Worm (Caenorhabditis elegans) whole organism, early embryonic: ENCODE data around the gene nsph-4.2.

Experiments used
- B0310.2 ChIP-seq: sonication (generic microtip); optimal IDR thresholded peaks from 2 replicates; lab custom pipeline; 2016; ENCODE audit warnings: mild to moderate bottlenecking, missing genetic modification characterization, missing compliant biosample characterization
- F13C5.2 ChIP-seq: sonication (generic microtip); optimal IDR thresholded peaks from 2 replicates; lab custom pipeline; 2017; ENCODE audit warnings: mild to moderate bottlenecking, missing genetic modification characterization, inconsistent platforms, missing compliant biosample characterization
- aly-1 ChIP-seq: sonication (generic microtip); optimal IDR thresholded peaks from 2 replicates; lab custom pipeline; 2016; ENCODE audit warnings: missing genetic modification characterization, missing compliant biosample characterization
- ama-1 ChIP-seq: fragments of 150-350 bp; optimal IDR thresholded peaks from 2 replicates; lab custom pipeline; 2014
- ceh-13 ChIP-seq: fragments of 200-800 bp; sonication (Bioruptor generic); optimal IDR thresholded peaks from 2 replicates; lab custom pipeline; 2018; ENCODE audit warnings: mild to moderate bottlenecking, missing genetic modification characterization, missing compliant biosample characterization
- ceh-36 ChIP-seq: sonication (generic microtip); optimal IDR thresholded peaks from 2 replicates; lab custom pipeline; 2016; ENCODE audit warnings: missing genetic modification characterization, inconsistent platforms, missing compliant biosample characterization
- ets-7 ChIP-seq: sonication (generic microtip); optimal IDR thresholded peaks from 2 replicates; lab custom pipeline; 2016; ENCODE audit warnings: missing genotype, missing genetic modification characterization, missing compliant biosample characterization
- flt-1 ChIP-seq: fragments of 200-800 bp; sonication (Bioruptor generic); IDR thresholded peaks from 2 replicates; pipeline ENCODE4 v1.3.6; 2022; ENCODE audit warnings: missing genetic modification characterization, missing compliant biosample characterization
- hmbx-1 ChIP-seq: sonication (generic microtip); optimal IDR thresholded peaks from 2 replicates; lab custom pipeline; 2016; ENCODE audit warnings: mild to moderate bottlenecking, missing genetic modification characterization, missing compliant biosample characterization
- hmg-4 ChIP-seq: fragments of 200-800 bp; sonication (Bioruptor generic); optimal IDR thresholded peaks from 2 replicates; lab custom pipeline; 2018; ENCODE audit warnings: mild to moderate bottlenecking, missing genetic modification characterization, missing compliant biosample characterization
- hnd-1 ChIP-seq: sonication (generic microtip); optimal IDR thresholded peaks from 2 replicates; lab custom pipeline; 2016; ENCODE audit warnings: missing genetic modification characterization, missing compliant biosample characterization
- pes-1 ChIP-seq: fragments of 200-800 bp; sonication (Bioruptor generic); IDR thresholded peaks from 2 replicates; pipeline ENCODE4 v1.3.6; 2022; ENCODE audit warnings: missing genetic modification reagents, missing genetic modification characterization, missing compliant biosample characterization
- scrt-1 ChIP-seq: fragments of 200-800 bp; sonication (Bioruptor generic); IDR thresholded peaks from 2 replicates; pipeline ENCODE4 v1.3.6; 2022; ENCODE audit warnings: missing genetic modification characterization, missing compliant biosample characterization
- sea-1 ChIP-seq: fragments of 200-800 bp; sonication (Bioruptor generic); conservative IDR thresholded peaks from 2 replicates; pipeline ENCODE4 v1.3.6; 2022; ENCODE audit warnings: missing genetic modification characterization, missing compliant biosample characterization
- tbx-11 ChIP-seq: fragments of 200-800 bp; sonication (Bioruptor generic); IDR thresholded peaks from 2 replicates; pipeline ENCODE4 v1.3.6; 2022; ENCODE audit warnings: missing genetic modification characterization, missing compliant biosample characterization
- tbx-37 ChIP-seq: fragments of 200-800 bp; sonication (Bioruptor generic); conservative IDR thresholded peaks from 2 replicates; pipeline ENCODE4 v1.3.6; 2022; ENCODE audit warnings: missing genetic modification reagents, missing genetic modification characterization, missing compliant biosample characterization
- tra-4 ChIP-seq: sonication (generic microtip); optimal IDR thresholded peaks from 2 replicates; lab custom pipeline; 2017; ENCODE audit warnings: missing genetic modification characterization, missing compliant biosample characterization

The nsph-4.2 gene

DNA sequence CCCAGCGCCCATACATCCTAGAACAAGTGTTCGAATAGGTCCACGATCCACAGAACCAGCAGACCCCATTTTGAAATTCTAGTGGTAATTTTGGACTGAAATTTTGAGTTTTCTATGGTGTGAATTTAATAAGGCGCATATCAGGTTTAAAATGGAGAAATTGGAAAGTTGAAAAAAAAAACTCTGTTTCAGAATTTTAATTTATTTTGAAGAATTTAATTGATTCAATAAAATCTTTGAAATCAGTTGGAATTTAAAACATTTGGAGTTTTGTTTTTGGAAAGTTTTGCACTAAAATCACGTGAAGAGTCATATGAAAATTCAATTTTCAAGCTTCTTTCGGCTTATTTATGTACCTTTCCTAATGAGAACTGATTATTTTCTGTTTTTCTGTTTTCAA is 23.1 kb upstream of the nsph-4.2 start, which contains the start of gene gpa-18:
TSS of gene gpa-18 (minus strand) at position 101 of the 400 bp plus-strand sequence.
- TF ChIP-seq F13C5.2 (tag; lab: Kevin White, UChicago) = no peak
- TF ChIP-seq B0310.2 = no peak
- no peak for TF ChIP-seq scrt-1 (GFP tag; lab: Robert Waterston, UW)
- no peak for TF ChIP-seq sea-1
- no peak for TF ChIP-seq ama-1 (lab: Kevin White, UChicago)
- TF ChIP-seq tra-4 (tag; lab: Kevin White, UChicago) = no peak
- TF ChIP-seq tbx-37 (GFP tag; lab: Robert Waterston, UW) = no peak
- no peak for TF ChIP-seq flt-1 (GFP tag; lab: Robert Waterston, UW)
- no peak for TF ChIP-seq hnd-1 (tag; lab: Kevin White, UChicago)
- no peak for TF ChIP-seq ceh-13
- no peak for TF ChIP-seq hmg-4 (GFP tag; lab: Kevin White, UChicago)
- TF ChIP-seq tbx-11 (GFP tag; lab: Robert Waterston, UW) = no peak
- no peak for TF ChIP-seq ceh-36 (tag; lab: Kevin White, UChicago)
- TF ChIP-seq aly-1 = no peak
- TF ChIP-seq pes-1 (GFP tag; lab: Robert Waterston, UW) = no peak
- TF ChIP-seq ets-7 (tag; lab: Kevin White, UChicago) = no peak

DNA sequence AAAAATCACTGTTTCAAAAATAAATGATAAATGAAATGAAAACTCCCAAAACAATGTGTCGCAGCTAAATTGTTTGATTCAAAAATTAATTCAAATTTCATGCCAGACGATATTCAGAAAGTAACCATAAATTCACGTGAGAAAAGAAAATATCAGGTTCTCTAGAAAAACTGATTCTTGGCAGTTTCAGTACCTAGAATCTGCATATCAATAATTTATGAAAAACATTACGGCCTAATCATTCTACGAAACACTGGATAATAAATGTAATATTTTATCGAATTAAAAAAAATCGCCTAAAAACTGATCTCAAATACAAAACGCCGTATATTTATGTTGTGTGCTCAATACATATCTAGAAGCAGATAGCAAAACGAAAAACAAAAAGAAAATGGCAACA is 17.8 kb upstream of the nsph-4.2 start:
- TF ChIP-seq scrt-1 (GFP tag; lab: Robert Waterston, UW) (no peak), tbx-37 (GFP tag; lab: Robert Waterston, UW) (no peak), ets-7 (tag; lab: Kevin White, UChicago) (no peak), B0310.2 (no peak), hmg-4 (GFP tag; lab: Kevin White, UChicago) (no peak), F13C5.2 (tag; lab: Kevin White, UChicago) (no peak), tbx-11 (GFP tag; lab: Robert Waterston, UW) (no peak), flt-1 (GFP tag; lab: Robert Waterston, UW) (no peak), ceh-36 (tag; lab: Kevin White, UChicago) (no peak), sea-1 (no peak), hnd-1 (tag; lab: Kevin White, UChicago) (no peak), pes-1 (GFP tag; lab: Robert Waterston, UW) (no peak)

DNA sequence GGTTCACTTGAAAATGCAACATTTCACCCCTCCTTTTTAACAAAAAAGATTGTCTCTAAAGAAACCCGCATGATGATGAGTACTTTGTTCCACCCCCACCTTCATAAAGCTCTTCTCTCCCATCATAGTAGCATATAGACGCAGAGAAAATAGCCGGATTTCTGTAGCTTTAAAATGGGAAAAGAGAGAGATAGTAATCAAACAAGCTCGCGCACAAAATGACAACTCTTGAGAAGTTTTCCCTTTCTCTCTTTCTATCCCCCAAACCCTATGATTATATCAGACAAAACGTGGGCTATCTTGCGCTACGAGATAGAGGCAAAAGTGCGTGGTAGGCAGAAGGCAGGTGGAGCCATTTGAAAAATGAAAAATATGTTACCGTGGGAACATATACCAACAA is 16.0 kb upstream of the nsph-4.2 start:
- TF ChIP-seq ama-1 (lab: Kevin White, UChicago) (no peak), tbx-11 (GFP tag; lab: Robert Waterston, UW) (no peak)

DNA sequence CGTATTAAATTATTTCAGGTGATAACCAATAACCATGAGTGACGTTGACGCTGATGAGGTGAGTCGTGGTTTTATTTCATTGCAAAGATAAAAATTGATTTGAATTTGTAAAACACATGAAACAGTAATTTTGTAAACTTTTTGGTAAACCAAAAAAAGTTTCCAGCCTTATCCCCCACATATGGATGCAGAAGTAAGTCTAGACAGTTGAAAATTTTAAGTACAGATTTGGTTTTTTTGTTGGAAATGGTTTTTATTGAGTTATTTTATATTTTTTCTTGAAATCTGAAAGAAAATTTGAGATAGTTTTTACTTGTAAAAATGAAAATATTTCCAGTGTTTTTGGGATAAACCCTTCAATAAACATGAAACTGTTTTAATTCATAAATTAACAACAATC is 14.0 kb upstream of the nsph-4.2 start, which contains the start of gene tni-4:
TSS of gene tni-4 (plus strand) at position 19 of the 400 bp plus-strand sequence.
- TF ChIP-seq ets-7 (tag; lab: Kevin White, UChicago) (no peak), hnd-1 (tag; lab: Kevin White, UChicago) (no peak), hmbx-1 (tag; lab: Kevin White, UChicago) (no peak)

DNA sequence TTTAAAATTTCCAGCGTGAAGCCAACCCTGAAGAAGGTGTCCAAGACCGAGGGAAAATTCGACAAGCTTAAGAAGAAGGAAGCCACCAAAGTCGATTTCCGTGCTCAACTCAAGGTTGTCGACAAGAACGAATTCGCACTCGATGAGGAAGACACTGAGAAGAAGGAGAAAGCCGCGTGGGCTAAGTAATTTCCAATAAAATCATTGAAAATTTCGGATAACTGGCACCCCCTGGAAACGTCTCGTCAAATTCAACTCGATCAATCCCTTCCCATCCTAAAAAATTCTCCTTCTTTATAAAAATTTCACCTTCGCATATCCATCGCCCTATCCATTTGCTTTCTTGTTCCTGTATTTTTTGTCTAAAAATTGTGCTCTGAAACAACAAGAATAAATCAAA is 11.9 kb upstream of the nsph-4.2 start:
- TF ChIP-seq tbx-37 (GFP tag; lab: Robert Waterston, UW) (no peak), pes-1 (GFP tag; lab: Robert Waterston, UW) (no peak), aly-1 (no peak), hnd-1 (tag; lab: Kevin White, UChicago) (no peak), tra-4 (tag; lab: Kevin White, UChicago) (no peak), B0310.2 (no peak), flt-1 (GFP tag; lab: Robert Waterston, UW) (no peak), ceh-13 (no peak), hmg-4 (GFP tag; lab: Kevin White, UChicago) (no peak), ama-1 (lab: Kevin White, UChicago) (no peak), tbx-11 (GFP tag; lab: Robert Waterston, UW) (no peak), F13C5.2 (tag; lab: Kevin White, UChicago) (no peak), scrt-1 (GFP tag; lab: Robert Waterston, UW) (no peak)

DNA sequence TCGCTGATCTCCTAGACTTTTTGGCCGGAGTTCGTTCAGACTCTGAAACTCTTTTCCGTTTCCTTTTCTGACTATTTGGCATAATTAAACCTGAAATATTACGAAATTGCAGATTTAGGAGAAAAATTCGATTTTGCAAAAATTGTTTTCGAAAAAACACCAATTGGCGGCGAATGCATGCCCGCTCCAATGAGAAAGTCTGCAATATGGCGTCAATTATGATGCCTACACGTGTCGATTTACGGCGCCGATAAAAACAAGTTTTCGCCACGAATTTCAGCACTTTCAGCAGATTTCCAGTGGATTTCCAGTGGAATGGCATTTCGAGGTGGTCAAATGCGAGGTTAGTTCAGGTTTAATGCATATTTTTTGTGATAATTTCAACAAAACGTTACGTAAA is 9.2 kb upstream of the nsph-4.2 start, which contains the start of the genes Y59E9AL.36 and nbet-1:
TSS of gene Y59E9AL.36 (minus strand) at position 92 of the 400 bp plus-strand sequence.
TSS of gene nbet-1 (plus strand) at position 112 of the 400 bp plus-strand sequence.
- TF ChIP-seq hnd-1 (tag; lab: Kevin White, UChicago) (no peak), pes-1 (GFP tag; lab: Robert Waterston, UW) (0 out of 2 replicates have a peak, but pooled peaks have one; percentile 12), sea-1 (no peak), ama-1 (lab: Kevin White, UChicago) (no peak), aly-1 (no peak), tbx-11 (GFP tag; lab: Robert Waterston, UW) (no peak), hmg-4 (GFP tag; lab: Kevin White, UChicago) (no peak), ceh-36 (tag; lab: Kevin White, UChicago) (no peak), F13C5.2 (tag; lab: Kevin White, UChicago) (peak; percentile 59), tbx-37 (GFP tag; lab: Robert Waterston, UW) (no peak), scrt-1 (GFP tag; lab: Robert Waterston, UW) (no peak), B0310.2 (no peak)

DNA sequence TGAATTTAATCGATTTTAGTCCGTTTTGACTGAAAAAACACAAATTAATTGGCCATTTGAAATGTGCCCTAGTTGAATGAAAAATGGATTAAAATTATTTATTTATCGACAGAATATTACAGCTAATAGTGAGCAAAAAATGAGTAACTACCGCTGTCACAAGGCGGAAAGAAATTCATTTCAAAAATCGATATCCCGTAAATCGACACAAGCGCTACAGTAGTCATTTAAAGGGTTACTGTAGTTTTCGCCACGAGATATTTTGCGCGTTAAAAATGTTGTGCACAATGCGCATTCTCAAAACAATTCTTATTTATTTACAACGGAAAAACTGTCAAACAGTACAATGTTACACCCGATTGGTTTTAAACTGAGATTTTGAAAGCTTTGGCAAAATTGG is 8.0 kb upstream of the nsph-4.2 start:
- no peak for TF ChIP-seq tbx-37 (GFP tag; lab: Robert Waterston, UW)
- TF ChIP-seq F13C5.2 (tag; lab: Kevin White, UChicago) = no peak
- TF ChIP-seq sea-1 = no peak
- TF ChIP-seq hmbx-1 (tag; lab: Kevin White, UChicago) = no peak
- no peak for TF ChIP-seq pes-1 (GFP tag; lab: Robert Waterston, UW)
- no peak for TF ChIP-seq flt-1 (GFP tag; lab: Robert Waterston, UW)
- TF ChIP-seq B0310.2 = no peak
- no peak for TF ChIP-seq scrt-1 (GFP tag; lab: Robert Waterston, UW)
- no peak for TF ChIP-seq ets-7 (tag; lab: Kevin White, UChicago)
- TF ChIP-seq ceh-13 = no peak
- TF ChIP-seq hmg-4 (GFP tag; lab: Kevin White, UChicago) = no peak
- no peak for TF ChIP-seq hnd-1 (tag; lab: Kevin White, UChicago)
- no peak for TF ChIP-seq ceh-36 (tag; lab: Kevin White, UChicago)
- no peak for TF ChIP-seq ama-1 (lab: Kevin White, UChicago)
- TF ChIP-seq aly-1 = no peak
- no peak for TF ChIP-seq tbx-11 (GFP tag; lab: Robert Waterston, UW)
- TF ChIP-seq tra-4 (tag; lab: Kevin White, UChicago) = no peak
